Worm (Caenorhabditis elegans) whole organism, mixed stage, embryonic: ENCODE measurements around the gene R148.7.

ENCODE experiments used
- bed-3 ChIP-seq: fragments of 200-800 bp; sonication (Bioruptor generic); optimal IDR thresholded peaks from 3 replicates; lab custom pipeline; 2018; ENCODE audit warnings: mild to moderate bottlenecking, missing genetic modification characterization, moderate library complexity, missing compliant biosample characterization
- blmp-1 ChIP-seq: fragments of 150-350 bp; optimal IDR thresholded peaks from 2 replicates; lab custom pipeline; 2014; ENCODE audit warnings: missing biosample characterization, missing genetic modification characterization
- ceh-43 ChIP-seq: fragments of 200-800 bp; sonication (Bioruptor generic); optimal IDR thresholded peaks from 2 replicates; lab custom pipeline; 2018; ENCODE audit warnings: mild to moderate bottlenecking, missing genetic modification characterization, moderate library complexity, missing compliant biosample characterization
- elt-1 ChIP-seq: sonication (generic microtip); optimal IDR thresholded peaks from 2 replicates; lab custom pipeline; 2017; ENCODE audit warnings: missing genetic modification characterization, mild to moderate bottlenecking, missing compliant biosample characterization, antibody characterized with exemption, moderate library complexity, borderline replicate concordance; ENCODE audit not compliant: insufficient read depth
- flh-1 ChIP-seq: fragments of 200-800 bp; sonication (Bioruptor generic); optimal IDR thresholded peaks from 2 replicates; lab custom pipeline; 2018; ENCODE audit warnings: mild to moderate bottlenecking, missing genetic modification characterization, moderate library complexity, missing compliant biosample characterization
- lin-32 ChIP-seq: fragments of 200-800 bp; sonication (Bioruptor generic); optimal IDR thresholded peaks from 2 replicates; lab custom pipeline; 2018; ENCODE audit warnings: mild to moderate bottlenecking, missing genetic modification characterization, missing compliant biosample characterization
- mab-5 ChIP-seq: fragments of 150-350 bp; optimal IDR thresholded peaks from 2 replicates; lab custom pipeline; 2014; ENCODE audit warnings: missing biosample characterization, missing genetic modification characterization
- pha-4 ChIP-seq: fragments of 150-350 bp; optimal IDR thresholded peaks from 2 replicates; lab custom pipeline; 2018; ENCODE audit warnings: missing biosample characterization, missing genetic modification reagents, missing genetic modification characterization
- unc-39 ChIP-seq: fragments of 150-350 bp; optimal IDR thresholded peaks from 2 replicates; lab custom pipeline; 2014; ENCODE audit warnings: missing biosample characterization, missing genetic modification characterization

The R148.7 gene

ce11 chrIII:3160490-3160889 is 37.7 kb downstream of the R148.7 start:
- TF ChIP-seq blmp-1 (tag; lab: Kevin White, UChicago) (peak; percentile 60), elt-1 (no peak)

ce11 chrIII:3154968-3155367 is 43.2 kb downstream of the R148.7 start, which contains the start of gene C44B11.1:
Gene C44B11.1, plus strand, starts transcription at chrIII:3155268.
- TF ChIP-seq bed-3 (GFP tag; lab: Kevin White, UChicago) (no peak), ceh-43 (no peak), elt-1 (no peak), lin-32 (GFP tag; lab: Kevin White, UChicago) (no peak), pha-4 (tag; lab: Kevin White, UChicago) (no peak)

ce11 chrIII:3152848-3153247 is 45.4 kb downstream of the R148.7 start, which contains the start of gene C44B11.6:
Gene C44B11.6, plus strand, starts transcription at chrIII:3153148.
- TF ChIP-seq flh-1 (no peak), unc-39 (tag; lab: Kevin White, UChicago) (no peak), mab-5 (no peak)
